Worm (Caenorhabditis elegans): Measurements from ENCODE around the gene kin-19.

DNA sequence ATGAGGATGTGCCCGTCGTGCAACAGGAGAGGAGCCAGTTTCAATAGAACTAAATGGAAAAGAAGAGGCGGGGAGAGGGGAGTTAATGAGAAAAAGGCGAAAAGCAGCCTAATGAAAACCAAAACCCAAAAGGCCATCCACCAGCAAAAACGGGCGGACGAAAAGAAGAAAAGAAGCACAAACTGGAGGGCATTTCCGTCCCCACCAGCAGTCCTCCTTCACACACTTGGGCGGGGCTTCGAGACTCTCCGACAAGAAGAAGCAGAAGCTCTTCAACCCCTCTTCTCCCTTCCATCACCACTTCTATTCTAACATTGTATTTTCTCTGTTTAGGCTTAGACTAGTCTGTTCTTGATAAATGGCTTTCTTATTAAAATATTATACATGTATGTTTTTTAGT is 18.3 kb downstream of the kin-19 start:
- TF ChIP-seq mep-1 (tag; optimal IDR thresholded peaks at IDR 0.05) = no peak
- no peak for TF ChIP-seq nhr-76 (tag; optimal IDR thresholded peaks at IDR 0.05)
- no peak for TF ChIP-seq ceh-44 (GFP tag; IDR thresholded peaks at IDR 0.05)
- no peak for TF ChIP-seq spr-1 (tag; optimal IDR thresholded peaks at IDR 0.05)
- TF ChIP-seq ama-1 (optimal IDR thresholded peaks at IDR 0.05) = no peak
- no peak for TF ChIP-seq nhr-11 (tag; optimal IDR thresholded peaks at IDR 0.05)
- TF ChIP-seq pqm-1 (tag; optimal IDR thresholded peaks at IDR 0.05) = no peak
- TF ChIP-seq hlh-30 (tag; optimal IDR thresholded peaks at IDR 0.05; ENCODE audit: insufficient read depth) = no peak
- TF ChIP-seq pha-4 (GFP tag; IDR thresholded peaks at IDR 0.05) = no peak
- TF ChIP-seq pha-4 (tag; optimal IDR thresholded peaks at IDR 0.05) = no peak

All from whole organism, L4 larva.